Worm (Caenorhabditis elegans): ENCODE results near the gene srx-110.

srx-110 gene

ce11 chrII:3681365-3682083, 27.8 kb upstream of the srx-110 start, which contains the start of gene F19B10.10:
Gene F19B10.10 (minus strand): TSS chrII:3681415.
- TF ChIP-seq ZK546.5 (tag; optimal IDR thresholded peaks at IDR 0.05) = no peak

- TF ChIP-seq nhr-12 (tag; optimal IDR thresholded peaks at IDR 0.05) (no peak), lin-15B (tag; optimal IDR thresholded peaks at IDR 0.05) (peak; percentile 65), zag-1 (tag; optimal IDR thresholded peaks at IDR 0.05) (no peak), hmg-11 (tag; optimal IDR thresholded peaks at IDR 0.05) (no peak), ceh-82 (tag; optimal IDR thresholded peaks at IDR 0.05) (no peak), egl-27 (tag; optimal IDR thresholded peaks at IDR 0.05) (no peak), fkh-2 (tag; optimal IDR thresholded peaks at IDR 0.05) (no peak), aly-2 (tag; optimal IDR thresholded peaks at IDR 0.05) (no peak), snpc-4 (tag; optimal IDR thresholded peaks at IDR 0.05) (peak; percentile 62), lin-39 (tag; optimal IDR thresholded peaks at IDR 0.05) (peak; percentile 45), pha-4 (tag; optimal IDR thresholded peaks at IDR 0.05) (peak; percentile 81), R02D3.7 (tag; optimal IDR thresholded peaks at IDR 0.05) (peak; percentile 74), ztf-4 (tag; optimal IDR thresholded peaks at IDR 0.05) (no peak), nhr-43 (tag; optimal IDR thresholded peaks at IDR 0.05; ENCODE audit: poor library complexity, severe bottlenecking) (peak; percentile 50), egl-5 (tag; optimal IDR thresholded peaks at IDR 0.05) (peak; percentile 34), jun-1 (tag; optimal IDR thresholded peaks at IDR 0.05) (no peak), tbx-2 (tag; optimal IDR thresholded peaks at IDR 0.05) (no peak), elt-1 (tag; optimal IDR thresholded peaks at IDR 0.05) (peak; percentile 44), sea-2 (GFP tag; optimal IDR thresholded peaks at IDR 0.05) (no peak), eor-1 (tag; optimal IDR thresholded peaks at IDR 0.05) (no peak), pqm-1 (tag; optimal IDR thresholded peaks at IDR 0.05) (no peak), daf-12 (tag; optimal IDR thresholded peaks at IDR 0.05) (no peak), fos-1 (tag; optimal IDR thresholded peaks at IDR 0.05) (no peak), nhr-67 (tag; optimal IDR thresholded peaks at IDR 0.05) (no peak), mml-1 (tag; optimal IDR thresholded peaks at IDR 0.05) (no peak), ceh-28 (tag; optimal IDR thresholded peaks at IDR 0.05) (no peak), nhr-237 (tag; optimal IDR thresholded peaks at IDR 0.05) (no peak), ceh-9 (tag; optimal IDR thresholded peaks at IDR 0.05) (no peak), nhr-77 (tag; optimal IDR thresholded peaks at IDR 0.05) (no peak), nhr-25 (tag; optimal IDR thresholded peaks at IDR 0.05) (peak; percentile 85), skn-1 (tag; optimal IDR thresholded peaks at IDR 0.05) (no peak), elt-2 (tag; optimal IDR thresholded peaks at IDR 0.05) (peak; percentile 70), unc-62 (GFP tag; optimal IDR thresholded peaks at IDR 0.05) (peak; percentile 63), nhr-23 (tag; optimal IDR thresholded peaks at IDR 0.05) (peak; percentile 65), nfya-1 (tag; optimal IDR thresholded peaks at IDR 0.05; ENCODE audit: insufficient read depth) (peak; percentile 81)
Measured at ce11 chrII:3682770-3683234, 26.6 kb upstream of the srx-110 start, which contains the start of gene F19B10.1. Gene F19B10.1 (plus strand): TSS chrII:3683184.

ce11 chrII:3684487-3685067, 24.8 kb upstream of the srx-110 start:
- TF ChIP-seq pqm-1 (tag; optimal IDR thresholded peaks at IDR 0.05) (peak; percentile 46), tbx-2 (tag; optimal IDR thresholded peaks at IDR 0.05) (no peak), lin-39 (tag; optimal IDR thresholded peaks at IDR 0.05) (no peak), ceh-28 (tag; optimal IDR thresholded peaks at IDR 0.05) (peak; percentile 83), ceh-16 (tag; optimal IDR thresholded peaks at IDR 0.05) (no peak), elt-2 (tag; optimal IDR thresholded peaks at IDR 0.05) (peak; percentile 87), nhr-23 (tag; optimal IDR thresholded peaks at IDR 0.05) (no peak)

ce11 chrII:3688333-3688732, 21.0 kb upstream of the srx-110 start, which contains the start of gene ifas-1:
Gene ifas-1 (minus strand): TSS chrII:3688719.
- no peak for TF ChIP-seq lin-39 (tag; optimal IDR thresholded peaks at IDR 0.05)
- no peak for TF ChIP-seq elt-3 (tag; optimal IDR thresholded peaks at IDR 0.05)
- TF ChIP-seq ceh-28 (tag; optimal IDR thresholded peaks at IDR 0.05) = no peak
- TF ChIP-seq lsy-12 (tag; optimal IDR thresholded peaks at IDR 0.05) = no peak
- no peak for TF ChIP-seq fkh-2 (tag; optimal IDR thresholded peaks at IDR 0.05)
- no peak for TF ChIP-seq nhr-12 (tag; optimal IDR thresholded peaks at IDR 0.05)
- no peak for TF ChIP-seq jun-1 (tag; optimal IDR thresholded peaks at IDR 0.05)
- no peak for TF ChIP-seq snpc-4 (tag; optimal IDR thresholded peaks at IDR 0.05)
- no peak for TF ChIP-seq ZK546.5 (tag; optimal IDR thresholded peaks at IDR 0.05)
- no peak for TF ChIP-seq hmg-11 (tag; optimal IDR thresholded peaks at IDR 0.05)
